Fruit fly (Drosophila melanogaster) whole organism, embryonic: ENCODE data around the gene GluProRS.

ENCODE experiments used
- Bgb ChIP-seq: fragments of 200-800 bp; sonication (Bioruptor generic); IDR thresholded peaks from 2 replicates; pipeline ENCODE4 v1.3.6; 2022; ENCODE audit warnings: missing biosample characterization, missing genetic modification characterization; ENCODE audit not compliant: partially characterized antibody
- BtbVII ChIP-seq: fragments of 200-800 bp; sonication (Bioruptor generic); optimal IDR thresholded peaks from 3 replicates; lab custom pipeline; 2017; ENCODE audit warnings: missing biosample characterization, mild to moderate bottlenecking, missing genetic modification characterization
- CG11398 ChIP-seq: fragments of 200-800 bp; sonication (Bioruptor generic); optimal IDR thresholded peaks from 2 replicates; lab custom pipeline; 2016; ENCODE audit warnings: missing biosample characterization, missing genetic modification characterization
- CG14050 ChIP-seq: fragments of 200-800 bp; sonication (Bioruptor generic); IDR thresholded peaks from 3 replicates; pipeline ENCODE4 v1.3.6; 2022; ENCODE audit warnings: missing biosample characterization, missing genetic modification characterization
- CG15514 ChIP-seq: fragments of 200-800 bp; sonication (Bioruptor generic); optimal IDR thresholded peaks from 3 replicates; lab custom pipeline; 2017; ENCODE audit warnings: missing biosample characterization, missing genetic modification characterization, mild to moderate bottlenecking, moderate library complexity, missing genetic modification reagents
- CG1647 ChIP-seq: fragments of 200-800 bp; sonication (Bioruptor generic); optimal IDR thresholded peaks from 3 replicates; lab custom pipeline; 2016; ENCODE audit warnings: missing biosample characterization, missing genetic modification characterization
- CG17361 ChIP-seq: fragments of 200-800 bp; sonication (Bioruptor generic); IDR thresholded peaks from 3 replicates; pipeline ENCODE4 v1.3.6; 2022; ENCODE audit warnings: missing biosample characterization, missing genetic modification characterization
- CG18599 ChIP-seq: fragments of 200-800 bp; sonication (Bioruptor generic); optimal IDR thresholded peaks from 3 replicates; lab custom pipeline; 2017; ENCODE audit warnings: missing biosample characterization, missing genetic modification characterization, mild to moderate bottlenecking, moderate library complexity, missing genetic modification reagents
- CG2875 ChIP-seq: fragments of 200-800 bp; sonication (Bioruptor generic); optimal IDR thresholded peaks from 2 replicates; lab custom pipeline; 2017; ENCODE audit warnings: missing biosample characterization, mild to moderate bottlenecking, missing genetic modification characterization, missing genetic modification reagents
- CG32767 ChIP-seq: fragments of 200-800 bp; sonication (Bioruptor generic); IDR thresholded peaks from 2 replicates; pipeline ENCODE4 v1.3.6; 2022; ENCODE audit warnings: missing biosample characterization, missing genetic modification characterization
- CG3995 ChIP-seq: fragments of 200-800 bp; sonication (Bioruptor generic); optimal IDR thresholded peaks from 3 replicates; lab custom pipeline; 2016; ENCODE audit warnings: missing biosample characterization, missing genetic modification characterization
- CG43689 ChIP-seq: fragments of 200-800 bp; sonication (Bioruptor generic); IDR thresholded peaks from 2 replicates; pipeline ENCODE4 v1.3.6; 2022; ENCODE audit warnings: missing biosample characterization, missing genetic modification characterization
- CG4424 ChIP-seq: fragments of 200-800 bp; sonication (Bioruptor generic); optimal IDR thresholded peaks from 3 replicates; lab custom pipeline; 2016; ENCODE audit warnings: missing biosample characterization, missing genetic modification characterization
- CG5953 ChIP-seq: fragments of 200-800 bp; sonication (Bioruptor generic); IDR thresholded peaks from 2 replicates; pipeline ENCODE4 v1.3.6; 2022; ENCODE audit warnings: missing biosample characterization, missing genetic modification characterization
- CG6765 ChIP-seq: fragments of 200-800 bp; sonication (Bioruptor generic); optimal IDR thresholded peaks from 3 replicates; lab custom pipeline; 2017; ENCODE audit warnings: missing biosample characterization, mild to moderate bottlenecking, missing genetic modification characterization
- CG8290 ChIP-seq, 3 experiments: fragments of 200-800 bp; sonication (Bioruptor generic); optimal IDR thresholded peaks; 2 replicates each; lab custom pipeline; 2016 to 2019; ENCODE audit warnings: missing biosample characterization in 3 of 3, missing genetic modification characterization in 3 of 3, mild to moderate bottlenecking in 2 of 3, moderate library complexity in 1 of 3
- CG9817 ChIP-seq: fragments of 200-800 bp; sonication (Bioruptor generic); optimal IDR thresholded peaks from 2 replicates; lab custom pipeline; 2018; ENCODE audit warnings: missing biosample characterization, mild to moderate bottlenecking, missing genetic modification characterization, moderate library complexity
- Chrac-16 ChIP-seq: fragments of 200-800 bp; sonication (Bioruptor generic); optimal IDR thresholded peaks from 3 replicates; lab custom pipeline; 2016; ENCODE audit warnings: missing biosample characterization, missing genetic modification characterization
- CoRest ChIP-seq: fragments of 200-800 bp; sonication (Bioruptor generic); optimal IDR thresholded peaks from 3 replicates; lab custom pipeline; 2018; ENCODE audit warnings: missing biosample characterization, mild to moderate bottlenecking, missing genetic modification characterization, moderate library complexity
- D19A ChIP-seq: fragments of 200-800 bp; optimal IDR thresholded peaks from 3 replicates; lab custom pipeline; 2019; ENCODE audit warnings: missing biosample characterization, mild to moderate bottlenecking, missing genetic modification characterization, moderate library complexity
- E2f1 ChIP-seq: fragments of 200-800 bp; sonication (Bioruptor generic); IDR thresholded peaks from 2 replicates; pipeline ENCODE4 v1.3.6; 2022; ENCODE audit warnings: missing biosample characterization, missing genetic modification characterization
- Ets65A ChIP-seq: fragments of 200-800 bp; sonication (Bioruptor generic); peaks from one replicate; lab custom pipeline; 2016; ENCODE audit warnings: missing biosample characterization, missing genetic modification characterization
- HLH4C ChIP-seq: fragments of 200-800 bp; sonication (Bioruptor generic); IDR thresholded peaks from 3 replicates; pipeline ENCODE4 v1.3.6; 2022; ENCODE audit warnings: missing biosample characterization, missing genetic modification characterization; ENCODE audit not compliant: partially characterized antibody
- Hmr ChIP-seq: fragments of 200-800 bp; sonication (Bioruptor generic); optimal IDR thresholded peaks from 3 replicates; lab custom pipeline; 2017; ENCODE audit warnings: mild to moderate bottlenecking, missing biosample characterization, missing genetic modification reagents, missing genetic modification characterization
- Med ChIP-seq: fragments of 200-800 bp; sonication (Bioruptor generic); peaks from one replicate; lab custom pipeline; 2016; ENCODE audit warnings: missing biosample characterization, missing genetic modification characterization, mild to moderate bottlenecking, inconsistent platforms, moderate library complexity
- NC2α ChIP-seq: fragments of 200-800 bp; sonication (Bioruptor generic); optimal IDR thresholded peaks from 2 replicates; lab custom pipeline; 2016; ENCODE audit warnings: missing biosample characterization, missing genetic modification characterization
- Ptx1 ChIP-seq: fragments of 200-800 bp; sonication (Bioruptor generic); IDR thresholded peaks from 2 replicates; pipeline ENCODE4 v1.3.6; 2022; ENCODE audit warnings: missing biosample characterization, missing genetic modification characterization
- Scr ChIP-seq: fragments of 200-800 bp; sonication (Bioruptor generic); IDR thresholded peaks from 2 replicates; pipeline ENCODE4 v1.3.6; 2022; ENCODE audit warnings: missing biosample characterization, missing genetic modification characterization; ENCODE audit not compliant: partially characterized antibody
- Sox102F ChIP-seq: fragments of 200-800 bp; sonication (Bioruptor generic); optimal IDR thresholded peaks from 2 replicates; lab custom pipeline; 2018; ENCODE audit warnings: missing biosample characterization, mild to moderate bottlenecking, missing genetic modification characterization, moderate library complexity
- Taf1 ChIP-seq: fragments of 200-800 bp; sonication (Bioruptor generic); IDR thresholded peaks from 2 replicates; pipeline ENCODE4 v1.3.6; 2022; ENCODE audit warnings: missing biosample characterization, missing genetic modification characterization
- amos ChIP-seq: fragments of 200-800 bp; sonication (Bioruptor generic); IDR thresholded peaks from 2 replicates; pipeline ENCODE4 v1.3.6; 2022; ENCODE audit warnings: missing biosample characterization, missing genetic modification characterization; ENCODE audit not compliant: partially characterized antibody
- aop ChIP-seq: fragments of 200-800 bp; sonication (Bioruptor generic); IDR thresholded peaks from 2 replicates; pipeline ENCODE4 v1.3.6; 2022; ENCODE audit warnings: missing biosample characterization, missing genetic modification characterization
- bsh ChIP-seq, 2 experiments: fragments of 200-800 bp; sonication (Bioruptor generic); optimal IDR thresholded peaks; 2 replicates each; lab custom pipeline; 2017 to 2018; ENCODE audit warnings: mild to moderate bottlenecking in 2 of 2, missing biosample characterization in 2 of 2, missing genetic modification characterization in 2 of 2, moderate library complexity in 1 of 2
- chn ChIP-seq: fragments of 200-800 bp; sonication (Bioruptor generic); optimal IDR thresholded peaks from 2 replicates; lab custom pipeline; 2016; ENCODE audit warnings: missing biosample characterization, missing genetic modification characterization
- dimm ChIP-seq: fragments of 200-800 bp; sonication (Bioruptor generic); IDR thresholded peaks from 2 replicates; pipeline ENCODE4 v1.3.6; 2022; ENCODE audit warnings: missing biosample characterization, missing genetic modification characterization
- gcm ChIP-seq: fragments of 200-800 bp; sonication (Bioruptor generic); optimal IDR thresholded peaks from 2 replicates; lab custom pipeline; 2019; ENCODE audit warnings: missing biosample characterization, mild to moderate bottlenecking, missing genetic modification characterization, moderate library complexity
- gcm2 ChIP-seq: fragments of 200-800 bp; sonication (Bioruptor generic); optimal IDR thresholded peaks from 2 replicates; lab custom pipeline; 2016; ENCODE audit warnings: missing biosample characterization, missing genetic modification characterization
- h ChIP-seq: fragments of >200 bp; optimal IDR thresholded peaks from 2 replicates; lab custom pipeline; 2017
- klu ChIP-seq: fragments of 200-800 bp; sonication (Bioruptor generic); IDR thresholded peaks from 2 replicates; pipeline ENCODE4 v1.3.6; 2022; ENCODE audit warnings: missing biosample characterization, missing genetic modification characterization
- nerfin-1 ChIP-seq: fragments of 200-800 bp; sonication (Bioruptor generic); optimal IDR thresholded peaks from 3 replicates; lab custom pipeline; 2019; ENCODE audit warnings: missing biosample characterization, mild to moderate bottlenecking, missing genetic modification characterization, moderate library complexity
- pnt ChIP-seq: fragments of 200-800 bp; sonication (Bioruptor generic); optimal IDR thresholded peaks from 3 replicates; lab custom pipeline; 2016; ENCODE audit warnings: missing biosample characterization, missing genetic modification characterization
- rib ChIP-seq: fragments of 200-800 bp; sonication (Bioruptor generic); IDR thresholded peaks from 2 replicates; pipeline ENCODE4 v1.3.6; 2022; ENCODE audit warnings: missing biosample characterization, missing genetic modification characterization
- row ChIP-seq: fragments of 200-800 bp; sonication (Bioruptor generic); IDR thresholded peaks from 3 replicates; pipeline ENCODE4 v1.3.6; 2022; ENCODE audit warnings: missing biosample characterization, missing genetic modification characterization
- sens-2 ChIP-seq: fragments of 200-800 bp; sonication (Bioruptor generic); IDR thresholded peaks from 2 replicates; pipeline ENCODE4 v1.3.6; 2022; ENCODE audit warnings: missing biosample characterization, missing genetic modification characterization
- ssp ChIP-seq: fragments of 200-800 bp; sonication (Bioruptor generic); IDR thresholded peaks from 2 replicates; pipeline ENCODE4 v1.3.6; 2022; ENCODE audit warnings: missing biosample characterization, missing genetic modification characterization
- stwl ChIP-seq: fragments of 200-800 bp; sonication (Bioruptor generic); optimal IDR thresholded peaks from 3 replicates; lab custom pipeline; 2018; ENCODE audit warnings: missing biosample characterization, mild to moderate bottlenecking, missing genetic modification characterization, moderate library complexity
- vnd ChIP-seq: fragments of 200-800 bp; sonication (Bioruptor generic); IDR thresholded peaks from 3 replicates; pipeline ENCODE4 v1.3.6; 2022; ENCODE audit warnings: missing biosample characterization, missing genetic modification characterization; ENCODE audit not compliant: partially characterized antibody
- zf30C ChIP-seq: fragments of 200-800 bp; sonication (Bioruptor generic); optimal IDR thresholded peaks from 3 replicates; lab custom pipeline; 2018; ENCODE audit warnings: missing biosample characterization, mild to moderate bottlenecking, missing genetic modification characterization
- zfh2 ChIP-seq: fragments of 200-800 bp; sonication (Bioruptor generic); optimal IDR thresholded peaks from 2 replicates; lab custom pipeline; 2016; ENCODE audit warnings: missing biosample characterization, missing genetic modification characterization

The GluProRS gene

DNA sequence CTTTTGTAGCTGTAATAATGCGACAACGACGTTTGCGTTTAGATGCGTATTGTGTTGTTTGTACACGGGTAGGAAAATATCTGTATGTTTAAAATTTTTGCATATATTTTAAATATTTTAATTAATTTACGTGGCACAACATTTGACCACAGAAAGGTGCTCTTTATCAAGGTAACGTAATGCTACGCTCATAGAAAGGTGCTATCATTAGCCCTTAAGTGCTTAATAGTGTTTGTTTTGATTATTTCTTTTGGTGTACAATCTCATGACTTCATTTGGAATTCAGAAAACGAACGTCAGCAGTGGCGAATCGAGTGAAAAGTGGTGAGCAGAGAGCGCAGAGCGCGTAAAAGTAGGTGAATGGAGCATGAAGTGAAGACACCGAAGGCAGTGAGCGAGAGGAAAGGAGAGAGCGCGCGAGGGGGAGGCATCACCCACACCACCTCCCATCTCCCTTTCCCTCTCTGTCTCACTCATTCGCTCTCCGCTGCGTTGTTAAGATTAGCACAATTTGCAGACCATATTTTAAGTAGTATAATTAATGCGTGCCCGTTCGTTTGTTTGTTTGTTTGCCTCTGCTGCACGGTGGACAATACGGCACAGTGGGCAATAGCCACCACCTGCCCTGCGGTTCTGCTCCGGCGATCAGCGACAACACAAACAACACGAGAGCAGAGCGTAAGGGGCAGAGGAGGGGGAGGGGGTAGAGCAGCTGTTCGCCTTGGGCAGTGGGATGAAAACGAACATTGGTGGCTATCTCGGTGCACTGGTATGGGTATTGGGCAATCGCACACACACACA, 36.3 kb downstream of the GluProRS start (continued):
- no peak for TF ChIP-seq pnt (GFP tag; lab: Kevin White, UChicago)
- no peak for TF ChIP-seq chn (GFP tag; lab: Kevin White, UChicago)
- TF ChIP-seq CG2875 (GFP tag; lab: Kevin White, UChicago): no peak
- peak; percentile 26 for TF ChIP-seq CG15514 (GFP tag; lab: Kevin White, UChicago)
- TF ChIP-seq E2f1 (GFP tag; lab: Robert Waterston, UW): peak; percentile 66
- no peak for TF ChIP-seq gcm (GFP tag; lab: Kevin White, UChicago)
- TF ChIP-seq zf30C (GFP tag; lab: Kevin White, UChicago): peak; percentile 34
- no peak; the same call in 1 of the 2 replicates for TF ChIP-seq Bgb (GFP tag; lab: Robert Waterston, UW)
- TF ChIP-seq CG1647 (GFP tag; lab: Kevin White, UChicago): no peak
- no peak for TF ChIP-seq dimm (GFP tag; lab: Robert Waterston, UW)
- no peak for TF ChIP-seq sens-2 (GFP tag; lab: Robert Waterston, UW)
- no peak for TF ChIP-seq CG43689 (GFP tag; lab: Robert Waterston, UW)
- TF ChIP-seq CG5953: no peak
- TF ChIP-seq klu (GFP tag; lab: Robert Waterston, UW): peak; percentile 58; the same call in 1 of the 2 replicates
- TF ChIP-seq vnd (GFP tag; lab: Robert Waterston, UW): no peak
- TF ChIP-seq Sox102F (GFP tag; lab: Kevin White, UChicago): peak; percentile 66
- no peak for TF ChIP-seq zfh2
- peak; percentile 32 for TF ChIP-seq CG9817 (tag; lab: Kevin White, UChicago)
- peak; percentile 49 for TF ChIP-seq D19A (tag; lab: Kevin White, UChicago)
- TF ChIP-seq Med (GFP tag; lab: Kevin White, UChicago): peak; percentile 80
- no peak for TF ChIP-seq stwl (tag; lab: Kevin White, UChicago)
- TF ChIP-seq HLH4C (GFP tag; lab: Robert Waterston, UW): no peak
- peak in 1 of 2 experiments; percentile 47 for TF ChIP-seq bsh (GFP tag; optimal IDR thresholded peaks at IDR 0.05; lab: Kevin White, UChicago)
- no peak for TF ChIP-seq nerfin-1 (tag; lab: Kevin White, UChicago)
- peak; percentile 41 for TF ChIP-seq Scr
- TF ChIP-seq Taf1: peak; percentile 43; the same call in 1 of the 2 replicates
- TF ChIP-seq Hmr (GFP tag; lab: Kevin White, UChicago): peak; percentile 42
- no peak for TF ChIP-seq CG8290 (GFP tag; optimal IDR thresholded peaks at IDR 0.05; lab: Kevin White, UChicago)
- peak in 1 of 2 experiments; percentile 78 for TF ChIP-seq CG8290 (tag; optimal IDR thresholded peaks at IDR 0.05; lab: Kevin White, UChicago)
- TF ChIP-seq CG18599 (GFP tag; lab: Kevin White, UChicago): peak; percentile 23
- TF ChIP-seq CG14050 (GFP tag; lab: Robert Waterston, UW): peak; percentile 13; the same call in 1 of the 3 replicates
- peak; percentile 62 for TF ChIP-seq Ptx1 (GFP tag; lab: Robert Waterston, UW)
- TF ChIP-seq CG11398 (GFP tag; lab: Kevin White, UChicago): no peak
- peak; percentile 59; the same call in 2 of the 3 replicates for TF ChIP-seq row (GFP tag; lab: Robert Waterston, UW)
- peak; percentile 59; the same call in 2 of the 3 replicates for TF ChIP-seq CG17361 (GFP tag; lab: Robert Waterston, UW)
- TF ChIP-seq NC2α (GFP tag; lab: Kevin White, UChicago): no peak
- TF ChIP-seq rib (GFP tag; lab: Robert Waterston, UW): no peak; the same call in 1 of the 2 replicates
- no peak for TF ChIP-seq h (lab: Kevin White, UChicago)
- no peak for TF ChIP-seq CG3995 (GFP tag; lab: Kevin White, UChicago)
- TF ChIP-seq CG6765 (GFP tag; lab: Kevin White, UChicago): no peak
- no peak for TF ChIP-seq ssp
- TF ChIP-seq aop (GFP tag; lab: Robert Waterston, UW): no peak
- TF ChIP-seq BtbVII (GFP tag; lab: Kevin White, UChicago): no peak
- TF ChIP-seq Ets65A (GFP tag; lab: Kevin White, UChicago): peak; percentile 8
- TF ChIP-seq CoRest (tag; lab: Kevin White, UChicago): peak; percentile 37
- TF ChIP-seq amos (GFP tag; lab: Robert Waterston, UW): no peak
- no peak for TF ChIP-seq gcm2
- peak; percentile 23; the same call in 1 of the 2 replicates for TF ChIP-seq CG32767 (GFP tag; lab: Robert Waterston, UW)
- no peak for TF ChIP-seq CG4424 (GFP tag; lab: Kevin White, UChicago)
- no peak for TF ChIP-seq Chrac-16 (GFP tag; lab: Kevin White, UChicago)
